Fruit fly (Drosophila melanogaster) whole organism, larva: Measurements from ENCODE around the gene CG11722.

ENCODE experiments used
- noc ChIP-seq: fragments of 200-800 bp; sonication (Bioruptor generic); optimal IDR thresholded peaks from 3 replicates; lab custom pipeline; 2019; ENCODE audit warnings: missing biosample characterization, mild to moderate bottlenecking, missing genetic modification characterization, moderate library complexity

Gene CG11722

dm6 chr3R:10045343-10045742 lies at the start of gene CG11722, which contains the start of gene mtTFB2:
CG11722 (minus strand) TSS chr3R:10045542.
mtTFB2 (plus strand) TSS chr3R:10045574.
- TF ChIP-seq noc (tag; lab: Kevin White, UChicago): no peak

- no peak for TF ChIP-seq noc (tag; lab: Kevin White, UChicago)
These were observed 49.7 kb upstream of the CG11722 start for dm6 chr3R:10095052-10095451.

- peak; percentile 24 for TF ChIP-seq noc (tag; lab: Kevin White, UChicago)
These were observed 48.1 kb upstream of the CG11722 start for dm6 chr3R:10093252-10094030.

dm6 chr3R:10091513-10091912 lies 46.2 kb upstream of the CG11722 start:
- no peak for TF ChIP-seq noc (tag; lab: Kevin White, UChicago)

dm6 chr3R:10090906-10091305 lies 45.6 kb upstream of the CG11722 start:
- no peak for TF ChIP-seq noc (tag; lab: Kevin White, UChicago)

- TF ChIP-seq noc (tag; lab: Kevin White, UChicago): no peak
These were observed 43.9 kb upstream of the CG11722 start for dm6 chr3R:10089171-10089664.

- peak; percentile 77 for TF ChIP-seq noc (tag; lab: Kevin White, UChicago)
These were observed 42.0 kb upstream of the CG11722 start for dm6 chr3R:10087206-10087927.

dm6 chr3R:10086683-10087082 lies 41.3 kb upstream of the CG11722 start:
- no peak for TF ChIP-seq noc (tag; lab: Kevin White, UChicago)

dm6 chr3R:10086222-10086621 lies 40.9 kb upstream of the CG11722 start:
- no peak for TF ChIP-seq noc (tag; lab: Kevin White, UChicago)

- peak; percentile 93 for TF ChIP-seq noc (tag; lab: Kevin White, UChicago)
These were observed 39.6 kb upstream of the CG11722 start for dm6 chr3R:10084914-10085313.

dm6 chr3R:10084179-10084647 lies 38.9 kb upstream of the CG11722 start:
- TF ChIP-seq noc (tag; lab: Kevin White, UChicago): no peak

- no peak for TF ChIP-seq noc (tag; lab: Kevin White, UChicago)
These were observed 37.7 kb upstream of the CG11722 start for dm6 chr3R:10083077-10083476.

dm6 chr3R:10082549-10083075 lies 37.3 kb upstream of the CG11722 start:
- TF ChIP-seq noc (tag; lab: Kevin White, UChicago): no peak

dm6 chr3R:10081469-10082111 lies 36.2 kb upstream of the CG11722 start:
- TF ChIP-seq noc (tag; lab: Kevin White, UChicago): no peak

- TF ChIP-seq noc (tag; lab: Kevin White, UChicago): no peak
These were observed 35.4 kb upstream of the CG11722 start for dm6 chr3R:10080699-10081098.
